Fruit fly (Drosophila melanogaster): Measurements from ENCODE around the gene CG42534.

CG42534 gene

dm6 chr3R:27340322-27340721 lies at the start of gene CG42534:
Gene CG42534, plus strand, starts transcription at chr3R:27340622.
- TF ChIP-seq CG17801 (GFP tag; optimal IDR thresholded peaks at IDR 0.05; ENCODE audit: partially characterized antibody) = no peak

- TF ChIP-seq CG17801 (GFP tag; optimal IDR thresholded peaks at IDR 0.05; ENCODE audit: partially characterized antibody) = no peak
Measured at dm6 chr3R:27292159-27292880, 48.1 kb upstream of the CG42534 start, which contains the start of gene CG3348. Gene CG3348, minus strand, starts transcription at chr3R:27292209.

dm6 chr3R:27293065-27293464 lies 47.4 kb upstream of the CG42534 start:
- TF ChIP-seq CG17801 (GFP tag; optimal IDR thresholded peaks at IDR 0.05; ENCODE audit: partially characterized antibody) = no peak

- no peak for TF ChIP-seq CG17801 (GFP tag; optimal IDR thresholded peaks at IDR 0.05; ENCODE audit: partially characterized antibody)
Measured at dm6 chr3R:27294113-27294512, 46.3 kb upstream of the CG42534 start.

dm6 chr3R:27322225-27322624 lies 18.2 kb upstream of the CG42534 start, which contains the start of gene CG3339:
Gene CG3339, minus strand, starts transcription at chr3R:27322325.
- no peak for TF ChIP-seq CG17801 (GFP tag; optimal IDR thresholded peaks at IDR 0.05; ENCODE audit: partially characterized antibody)

- TF ChIP-seq CG17801 (GFP tag; optimal IDR thresholded peaks at IDR 0.05; ENCODE audit: partially characterized antibody) = no peak
Measured at dm6 chr3R:27330782-27331181, 9.6 kb upstream of the CG42534 start, which contains the start of gene CG3330. Gene CG3330, minus strand, starts transcription at chr3R:27330882.

dm6 chr3R:27368617-27369016 lies 28.2 kb downstream of the CG42534 start, which contains the start of gene CG46335:
Gene CG46335, minus strand, starts transcription at chr3R:27368717.
- no peak for TF ChIP-seq CG17801 (GFP tag; optimal IDR thresholded peaks at IDR 0.05; ENCODE audit: partially characterized antibody)

dm6 chr3R:27407049-27407448 lies 66.6 kb downstream of the CG42534 start:
- TF ChIP-seq CG17801 (GFP tag; optimal IDR thresholded peaks at IDR 0.05; ENCODE audit: partially characterized antibody) = no peak

- no peak for TF ChIP-seq CG17801 (GFP tag; optimal IDR thresholded peaks at IDR 0.05; ENCODE audit: partially characterized antibody)
Measured at dm6 chr3R:27408683-27409082, 68.3 kb downstream of the CG42534 start.

dm6 chr3R:27413214-27413613 lies 72.8 kb downstream of the CG42534 start:
- no peak for TF ChIP-seq CG17801 (GFP tag; optimal IDR thresholded peaks at IDR 0.05; ENCODE audit: partially characterized antibody)

- no peak for TF ChIP-seq CG17801 (GFP tag; optimal IDR thresholded peaks at IDR 0.05; ENCODE audit: partially characterized antibody)
Measured at dm6 chr3R:27415303-27415702, 74.9 kb downstream of the CG42534 start.

- no peak for TF ChIP-seq CG17801 (GFP tag; optimal IDR thresholded peaks at IDR 0.05; ENCODE audit: partially characterized antibody)
Measured at dm6 chr3R:27421810-27422209, 81.4 kb downstream of the CG42534 start.

Measured in ovary, adult (tissue).